Fruit fly (Drosophila melanogaster): ENCODE results near the gene Smyd4-2.
A peak's percentile ranks its signal among the peaks of the same experiment; 100 is the strongest.

Smyd4-2 gene

dm6 chr3L:12391240-12391843 is 10.4 kb downstream of the Smyd4-2 start, which contains the start of gene Ncc69 (continued):
- TF ChIP-seq MBD-R2 (GFP tag; IDR thresholded peaks at IDR 0.05) (no peak), Sry-β (GFP tag; optimal IDR thresholded peaks at IDR 0.05) (no peak), CG9817 (tag; optimal IDR thresholded peaks at IDR 0.05) (no peak), bbx (GFP tag; IDR thresholded peaks at IDR 0.05; ENCODE audit: partially characterized antibody) (peak; percentile 54; the same call in 1 of the 2 replicates), ranshi (GFP tag; IDR thresholded peaks at IDR 0.05) (no peak; the same call in 1 of the 2 replicates), h (optimal IDR thresholded peaks at IDR 0.05) (no peak), CG5180 (GFP tag; optimal IDR thresholded peaks at IDR 0.05) (peak; percentile 75), Fer3 (tag; optimal IDR thresholded peaks at IDR 0.05) (no peak), CG32772 (GFP tag; IDR thresholded peaks at IDR 0.05) (no peak), Atf-2 (GFP tag; optimal IDR thresholded peaks at IDR 0.05) (no peak), chinmo (GFP tag; IDR thresholded peaks at IDR 0.05; ENCODE audit: partially characterized antibody) (peak; percentile 89; the same call in 2 of the 4 replicates), Lim3 (GFP tag; IDR thresholded peaks at IDR 0.05) (no peak), D (optimal IDR thresholded peaks at IDR 0.05) (no peak), D (GFP tag; optimal IDR thresholded peaks at IDR 0.05) (no peak), Nf-YB (GFP tag; optimal IDR thresholded peaks at IDR 0.05) (peak; percentile 1), jumu (GFP tag; optimal IDR thresholded peaks at IDR 0.05) (no peak), Spps (tag; optimal IDR thresholded peaks at IDR 0.05) (no peak), CG3065 (GFP tag; optimal IDR thresholded peaks at IDR 0.05) (no peak), wek (GFP tag; optimal IDR thresholded peaks at IDR 0.05) (no peak), CoRest (tag; optimal IDR thresholded peaks at IDR 0.05) (no peak), CG17328 (GFP tag; IDR thresholded peaks at IDR 0.05) (peak; percentile 35), Dfd (GFP tag; optimal IDR thresholded peaks at IDR 0.05) (no peak), CG30020 (tag; optimal IDR thresholded peaks at IDR 0.05) (no peak), pho (GFP tag; optimal IDR thresholded peaks at IDR 0.05) (no peak), Dp (GFP tag; optimal IDR thresholded peaks at IDR 0.05) (no peak), CG2678 (tag; optimal IDR thresholded peaks at IDR 0.05) (no peak), sr (GFP tag; IDR thresholded peaks at IDR 0.05) (no peak), CTCF (GFP tag; optimal IDR thresholded peaks at IDR 0.05) (no peak), Xbp1 (GFP tag; optimal IDR thresholded peaks at IDR 0.05) (peak; percentile 1), H2.0 (GFP tag; IDR thresholded peaks at IDR 0.05) (no peak), CG4820 (GFP tag; optimal IDR thresholded peaks at IDR 0.05) (no peak), Doc2 (GFP tag; IDR thresholded peaks at IDR 0.05) (no peak), CG6683 (GFP tag; optimal IDR thresholded peaks at IDR 0.05) (no peak), CG12391 (tag; optimal IDR thresholded peaks at IDR 0.05) (no peak), Rfx (GFP tag; IDR thresholded peaks at IDR 0.05) (peak; percentile 43; the same call in 1 of the 2 replicates), Tbp (GFP tag; optimal IDR thresholded peaks at IDR 0.05) (no peak), cg (GFP tag; optimal IDR thresholded peaks at IDR 0.05) (peak; percentile 82), sqz (GFP tag; optimal IDR thresholded peaks at IDR 0.05) (no peak), pnt (GFP tag; optimal IDR thresholded peaks at IDR 0.05) (no peak), CG12299 (tag; optimal IDR thresholded peaks at IDR 0.05) (no peak), CG6765 (GFP tag; optimal IDR thresholded peaks at IDR 0.05) (no peak), CG1832 (GFP tag; optimal IDR thresholded peaks at IDR 0.05) (no peak), hkb (optimal IDR thresholded peaks at IDR 0.05) (no peak), hkb (GFP tag; IDR thresholded peaks at IDR 0.05) (peak; percentile 63; the same call in 1 of the 2 replicates), CG15601 (tag; optimal IDR thresholded peaks at IDR 0.05) (peak; percentile 12), rib (GFP tag; IDR thresholded peaks at IDR 0.05) (no peak), CG17186 (GFP tag; optimal IDR thresholded peaks at IDR 0.05) (no peak), CG11696 (GFP tag; IDR thresholded peaks at IDR 0.05) (no peak), crol (GFP tag; IDR thresholded peaks at IDR 0.05) (no peak), Poxn (GFP tag; IDR thresholded peaks at IDR 0.05) (no peak), zfh1 (GFP tag; IDR thresholded peaks at IDR 0.05) (0 out of 3 replicates have a peak, but pooled peaks have one; percentile 24), CG1024 (GFP tag; IDR thresholded peaks at IDR 0.05) (no peak)
